Worm (Caenorhabditis elegans) whole organism, L4 larva: ENCODE results near the gene C45G9.12.

Source experiments
- T20F7.1 ChIP-seq: fragments of 200-800 bp; sonication (Bioruptor generic); optimal IDR thresholded peaks from 2 replicates; lab custom pipeline; 2018; ENCODE audit warnings: mild to moderate bottlenecking, missing genetic modification characterization, missing compliant biosample characterization
- ZK546.5 ChIP-seq, 2 experiments: sonication (generic microtip); optimal IDR thresholded peaks; 2 replicates each; lab custom pipeline; 2017; ENCODE audit warnings: missing biosample characterization in 2 of 2, missing genetic modification characterization in 2 of 2
- arid-1 ChIP-seq: fragments of 200-800 bp; sonication (Bioruptor generic); conservative IDR thresholded peaks from 2 replicates; pipeline ENCODE4 v1.3.6; 2022; ENCODE audit warnings: missing genetic modification reagents, missing genetic modification characterization, missing compliant biosample characterization
- hlh-30 ChIP-seq: sonication (generic microtip); optimal IDR thresholded peaks from 2 replicates; lab custom pipeline; 2017; ENCODE audit warnings: antibody characterized with exemption, mild to moderate bottlenecking, missing genetic modification characterization, missing compliant biosample characterization; ENCODE audit not compliant: insufficient read depth
- hmg-1.1 ChIP-seq: fragments of 200-800 bp; sonication (Bioruptor generic); IDR thresholded peaks from 2 replicates; pipeline ENCODE4 v1.3.6; 2022; ENCODE audit warnings: missing genetic modification reagents, missing genetic modification characterization, missing compliant biosample characterization
- nhr-10 ChIP-seq: fragments of 150-350 bp; optimal IDR thresholded peaks from 2 replicates; lab custom pipeline; 2014; ENCODE audit warnings: missing biosample characterization, missing genetic modification characterization
- nhr-237 ChIP-seq: sonication (generic microtip); optimal IDR thresholded peaks from 2 replicates; lab custom pipeline; 2017; ENCODE audit warnings: missing biosample characterization, missing genetic modification characterization
- pha-4 ChIP-seq, 2 experiments: fragments of 150-350 bp in 1 of 2; fragments of 200-800 bp in 1 of 2; sonication (Bioruptor generic) in 1 of 2; IDR thresholded peaks in 1 of 2; optimal IDR thresholded peaks in 1 of 2; 2 replicates each; pipeline versions ENCODE4 v1.3.6 to Lab custom; 2014 to 2022; ENCODE audit warnings: missing genetic modification characterization in 2 of 2, missing genetic modification reagents in 2 of 2, missing biosample characterization in 1 of 2, missing compliant biosample characterization in 1 of 2
- sdz-12 ChIP-seq: fragments of 200-800 bp; sonication (Bioruptor generic); optimal IDR thresholded peaks from 2 replicates; lab custom pipeline; 2018; ENCODE audit warnings: mild to moderate bottlenecking, missing genetic modification characterization, missing compliant biosample characterization
- zag-1 ChIP-seq: fragments of 150-350 bp; optimal IDR thresholded peaks from 2 replicates; lab custom pipeline; 2014; ENCODE audit warnings: missing biosample characterization, missing genetic modification characterization

DNA sequence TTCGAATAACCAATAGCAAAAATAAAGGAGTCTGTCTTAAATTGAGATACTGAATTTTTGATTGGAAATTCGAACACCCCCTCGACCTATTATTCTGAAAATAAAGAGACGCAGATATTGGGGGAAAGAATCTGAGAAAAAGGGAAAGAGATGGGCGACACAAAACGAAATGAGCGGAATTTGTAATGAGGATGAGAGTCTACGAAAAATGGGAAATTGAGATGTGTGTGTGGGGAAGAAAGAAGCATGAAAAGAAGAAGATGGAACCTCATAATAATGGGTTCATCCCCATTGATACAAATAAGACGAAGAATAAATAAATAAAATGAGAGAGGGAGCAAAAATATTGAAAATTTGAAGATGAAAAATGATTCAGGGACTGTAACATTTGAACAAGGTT is 14.1 kb upstream of the C45G9.12 start, which contains the start of gene cah-1:
- TF ChIP-seq pha-4 (GFP tag; IDR thresholded peaks at IDR 0.05; lab: Robert Waterston, UW), result no peak
- no peak for TF ChIP-seq pha-4 (tag; optimal IDR thresholded peaks at IDR 0.05; lab: Kevin White, UChicago)
- TF ChIP-seq hmg-1.1 (GFP tag; lab: Robert Waterston, UW), result no peak
- no peak for TF ChIP-seq ZK546.5 (tag; optimal IDR thresholded peaks at IDR 0.05; lab: Kevin White, UChicago)
- no peak for TF ChIP-seq sdz-12 (GFP tag; lab: Kevin White, UChicago)
- TF ChIP-seq nhr-10 (tag; lab: Kevin White, UChicago), result no peak
- no peak for TF ChIP-seq hlh-30
- no peak for TF ChIP-seq T20F7.1 (GFP tag; lab: Kevin White, UChicago)
- no peak for TF ChIP-seq arid-1 (GFP tag; lab: Robert Waterston, UW)
- no peak for TF ChIP-seq zag-1 (tag; lab: Kevin White, UChicago)
- TF ChIP-seq nhr-237 (tag; lab: Kevin White, UChicago), result no peak
